Fruit fly (Drosophila melanogaster) whole organism, embryonic: Measurements from ENCODE around the gene tw.

Source experiments
- Abd-B ChIP-seq: fragments of 200-800 bp; sonication (Bioruptor generic); optimal IDR thresholded peaks from 2 replicates; lab custom pipeline; 2018; ENCODE audit warnings: missing biosample characterization, mild to moderate bottlenecking, missing genetic modification characterization, moderate library complexity
- Aef1 ChIP-seq: fragments of 200-800 bp; sonication (Bioruptor generic); IDR thresholded peaks from 3 replicates; pipeline ENCODE4 v1.3.6; 2022; ENCODE audit warnings: missing biosample characterization, missing genetic modification characterization
- B-H1 ChIP-seq: fragments of 200-800 bp; sonication (Bioruptor generic); IDR thresholded peaks from 3 replicates; pipeline ENCODE4 v1.3.6; 2022; ENCODE audit warnings: missing biosample characterization, missing genetic modification characterization
- C15 ChIP-seq: fragments of 200-800 bp; sonication (Bioruptor generic); IDR thresholded peaks from 3 replicates; pipeline ENCODE4 v1.3.6; 2022; ENCODE audit warnings: missing biosample characterization, missing genetic modification characterization
- CG10462 ChIP-seq: fragments of 200-800 bp; sonication (Bioruptor generic); optimal IDR thresholded peaks from 2 replicates; lab custom pipeline; 2016; ENCODE audit warnings: missing biosample characterization, missing genetic modification characterization
- CG11085 ChIP-seq: fragments of 200-800 bp; sonication (Bioruptor generic); IDR thresholded peaks from 2 replicates; pipeline ENCODE4 v1.3.6; 2022; ENCODE audit warnings: missing biosample characterization, missing genetic modification characterization
- CG12659 ChIP-seq: fragments of 200-800 bp; sonication (Bioruptor generic); optimal IDR thresholded peaks from 3 replicates; lab custom pipeline; 2017; ENCODE audit warnings: mild to moderate bottlenecking, missing biosample characterization, missing genetic modification reagents, missing genetic modification characterization
- CG13296 ChIP-seq: fragments of 200-800 bp; sonication (Bioruptor generic); optimal IDR thresholded peaks from 3 replicates; lab custom pipeline; 2018; ENCODE audit warnings: missing biosample characterization, mild to moderate bottlenecking, missing genetic modification characterization
- CG13424 ChIP-seq: fragments of 200-800 bp; sonication (Bioruptor generic); optimal IDR thresholded peaks from 2 replicates; lab custom pipeline; 2019; ENCODE audit warnings: missing biosample characterization, mild to moderate bottlenecking, missing genetic modification characterization, moderate library complexity
- CG13894 ChIP-seq: fragments of 200-800 bp; sonication (Bioruptor generic); optimal IDR thresholded peaks from 3 replicates; lab custom pipeline; 2018; ENCODE audit warnings: missing biosample characterization, mild to moderate bottlenecking, missing genetic modification characterization, moderate library complexity
- CG15011 ChIP-seq: fragments of 200-800 bp; sonication (Bioruptor generic); optimal IDR thresholded peaks from 3 replicates; lab custom pipeline; 2018; ENCODE audit warnings: missing biosample characterization, mild to moderate bottlenecking, missing genetic modification characterization
- CG15514 ChIP-seq: fragments of 200-800 bp; sonication (Bioruptor generic); optimal IDR thresholded peaks from 3 replicates; lab custom pipeline; 2017; ENCODE audit warnings: missing biosample characterization, missing genetic modification characterization, mild to moderate bottlenecking, moderate library complexity, missing genetic modification reagents
- CG16813 ChIP-seq: fragments of 200-800 bp; sonication (Bioruptor generic); IDR thresholded peaks from 3 replicates; pipeline ENCODE4 v1.3.6; 2022; ENCODE audit warnings: missing biosample characterization, missing genetic modification characterization; ENCODE audit not compliant: partially characterized antibody
- CG2129 ChIP-seq: fragments of 200-800 bp; sonication (Bioruptor generic); IDR thresholded peaks from 2 replicates; pipeline ENCODE4 v1.3.6; 2022; ENCODE audit warnings: missing biosample characterization, missing genetic modification characterization; ENCODE audit not compliant: partially characterized antibody
- CG2678 ChIP-seq: fragments of 200-800 bp; sonication (Bioruptor generic); optimal IDR thresholded peaks from 3 replicates; lab custom pipeline; 2019; ENCODE audit warnings: missing biosample characterization, mild to moderate bottlenecking, missing genetic modification characterization, moderate library complexity
- CG34422 ChIP-seq: fragments of 200-800 bp; sonication (Bioruptor generic); IDR thresholded peaks from 3 replicates; pipeline ENCODE4 v1.3.6; 2022; ENCODE audit warnings: missing biosample characterization, missing genetic modification characterization
- CG7271 ChIP-seq: fragments of 200-800 bp; sonication (Bioruptor generic); optimal IDR thresholded peaks from 2 replicates; lab custom pipeline; 2018; ENCODE audit warnings: missing biosample characterization, mild to moderate bottlenecking, missing genetic modification characterization, moderate library complexity
- D ChIP-seq, 2 experiments: fragments of 200-800 bp in 1 of 2; fragments of >200 bp in 1 of 2; sonication (Bioruptor generic) in 1 of 2; optimal IDR thresholded peaks; 2 replicates in 1 of 2; 3 replicates in 1 of 2; lab custom pipeline; 2017; ENCODE audit warnings: mild to moderate bottlenecking in 1 of 2, missing biosample characterization in 1 of 2, missing genetic modification characterization in 1 of 2, missing genetic modification reagents in 1 of 2
- Elba2 ChIP-seq: fragments of 200-800 bp; sonication (Bioruptor generic); optimal IDR thresholded peaks from 3 replicates; lab custom pipeline; 2016; ENCODE audit warnings: missing biosample characterization, missing genetic modification characterization
- Hr51 ChIP-seq, 2 experiments: fragments of 200-800 bp; sonication (Bioruptor generic); optimal IDR thresholded peaks; 2 replicates in 1 of 2; 3 replicates in 1 of 2; lab custom pipeline; 2016 to 2018; ENCODE audit warnings: missing biosample characterization in 2 of 2, missing genetic modification characterization in 2 of 2, mild to moderate bottlenecking in 1 of 2, moderate library complexity in 1 of 2
- Jarid2 ChIP-seq: fragments of 200-800 bp; sonication (Bioruptor generic); optimal IDR thresholded peaks from 3 replicates; lab custom pipeline; 2017; ENCODE audit warnings: mild to moderate bottlenecking, missing biosample characterization, missing genetic modification reagents, missing genetic modification characterization
- Mad ChIP-seq: fragments of 200-800 bp; sonication (Bioruptor generic); optimal IDR thresholded peaks from 2 replicates; lab custom pipeline; 2016; ENCODE audit warnings: missing biosample characterization, missing genetic modification characterization
- Mes4 ChIP-seq: fragments of 200-800 bp; sonication (Bioruptor generic); optimal IDR thresholded peaks from 2 replicates; lab custom pipeline; 2016; ENCODE audit warnings: missing biosample characterization, missing genetic modification characterization
- NFAT ChIP-seq: fragments of 200-800 bp; sonication (Bioruptor generic); IDR thresholded peaks from 2 replicates; pipeline ENCODE4 v1.3.6; 2022; ENCODE audit warnings: missing biosample characterization, missing genetic modification characterization
- Neu2 ChIP-seq: fragments of 200-800 bp; sonication (Bioruptor generic); optimal IDR thresholded peaks from 3 replicates; lab custom pipeline; 2016; ENCODE audit warnings: missing biosample characterization, missing genetic modification characterization, borderline replicate concordance
- Side ChIP-seq: fragments of 200-800 bp; sonication (Bioruptor generic); optimal IDR thresholded peaks from 2 replicates; lab custom pipeline; 2016; ENCODE audit warnings: missing biosample characterization, missing genetic modification characterization
- Six4 ChIP-seq: fragments of 200-800 bp; sonication (Bioruptor generic); optimal IDR thresholded peaks from 2 replicates; lab custom pipeline; 2016; ENCODE audit warnings: missing biosample characterization, missing genetic modification characterization
- Trl ChIP-seq, 3 experiments: fragments of >200 bp in 2 of 3; fragments of 200-800 bp in 1 of 3; sonication (Bioruptor generic) in 1 of 3; optimal IDR thresholded peaks; 2 replicates in 1 of 3; 3 replicates in 2 of 3; lab custom pipeline; 2016 to 2017; ENCODE audit warnings: missing biosample characterization in 1 of 3, missing genetic modification characterization in 1 of 3
- ato ChIP-seq: fragments of 200-800 bp; sonication (Bioruptor generic); IDR thresholded peaks from 2 replicates; pipeline ENCODE4 v1.3.6; 2022; ENCODE audit warnings: missing biosample characterization, missing genetic modification characterization; ENCODE audit not compliant: partially characterized antibody
- bsh ChIP-seq, 2 experiments: fragments of 200-800 bp; sonication (Bioruptor generic); optimal IDR thresholded peaks; 2 replicates each; lab custom pipeline; 2017 to 2018; ENCODE audit warnings: mild to moderate bottlenecking in 2 of 2, missing biosample characterization in 2 of 2, missing genetic modification characterization in 2 of 2, moderate library complexity in 1 of 2
- cas ChIP-seq: fragments of 200-800 bp; sonication (Bioruptor generic); IDR thresholded peaks from 2 replicates; pipeline ENCODE4 v1.3.6; 2022; ENCODE audit warnings: missing biosample characterization, missing genetic modification characterization
- ci ChIP-seq: fragments of 200-800 bp; sonication (Bioruptor generic); IDR thresholded peaks from 3 replicates; pipeline ENCODE4 v1.3.6; 2022; ENCODE audit warnings: missing biosample characterization, missing genetic modification characterization
- crol ChIP-seq: fragments of 200-800 bp; sonication (Bioruptor generic); IDR thresholded peaks from 2 replicates; pipeline ENCODE4 v1.3.6; 2022; ENCODE audit warnings: missing biosample characterization, missing genetic modification characterization
- dm ChIP-seq: fragments of 200-800 bp; sonication (Bioruptor generic); optimal IDR thresholded peaks from 3 replicates; lab custom pipeline; 2016; ENCODE audit warnings: missing biosample characterization, missing genetic modification characterization
- grau ChIP-seq: fragments of 200-800 bp; optimal IDR thresholded peaks from 3 replicates; lab custom pipeline; 2019; ENCODE audit warnings: missing biosample characterization, mild to moderate bottlenecking, missing genetic modification characterization, moderate library complexity
- ind ChIP-seq: fragments of 200-800 bp; sonication (Bioruptor generic); optimal IDR thresholded peaks from 3 replicates; lab custom pipeline; 2016; ENCODE audit warnings: missing biosample characterization, missing genetic modification characterization
- luna ChIP-seq: fragments of 200-800 bp; sonication (Bioruptor generic); optimal IDR thresholded peaks from 2 replicates; lab custom pipeline; 2016; ENCODE audit warnings: missing biosample characterization, missing genetic modification characterization
- nerfin-2 ChIP-seq: fragments of 200-800 bp; sonication (Bioruptor generic); IDR thresholded peaks from 2 replicates; pipeline ENCODE4 v1.3.6; 2022; ENCODE audit warnings: missing biosample characterization, missing genetic modification characterization; ENCODE audit not compliant: partially characterized antibody
- pho ChIP-seq: fragments of 200-800 bp; sonication (Bioruptor generic); optimal IDR thresholded peaks from 2 replicates; lab custom pipeline; 2016; ENCODE audit warnings: missing biosample characterization, missing genetic modification characterization
- prd ChIP-seq, 3 experiments: fragments of >200 bp in 2 of 3; fragments of 200-800 bp in 1 of 3; sonication (Bioruptor generic) in 1 of 3; optimal IDR thresholded peaks in 2 of 3; IDR thresholded peaks in 1 of 3; 2 replicates in 2 of 3; 3 replicates in 1 of 3; pipeline versions ENCODE4 v1.3.6 to Lab custom; 2017 to 2022; ENCODE audit warnings: missing biosample characterization in 1 of 3, missing genetic modification characterization in 1 of 3
- pzg ChIP-seq: fragments of 200-800 bp; sonication (Bioruptor generic); optimal IDR thresholded peaks from 3 replicates; lab custom pipeline; 2018; ENCODE audit warnings: missing biosample characterization, mild to moderate bottlenecking, missing genetic modification characterization, moderate library complexity
- ro ChIP-seq: fragments of 200-800 bp; sonication (Bioruptor generic); IDR thresholded peaks from 2 replicates; pipeline ENCODE4 v1.3.6; 2022; ENCODE audit warnings: missing biosample characterization, missing genetic modification characterization
- sqz ChIP-seq: fragments of 200-800 bp; sonication (Bioruptor generic); optimal IDR thresholded peaks from 3 replicates; lab custom pipeline; 2018; ENCODE audit warnings: missing biosample characterization, mild to moderate bottlenecking, missing genetic modification characterization
- toy ChIP-seq: fragments of 200-800 bp; sonication (Bioruptor generic); IDR thresholded peaks from 2 replicates; pipeline ENCODE4 v1.3.6; 2022; ENCODE audit warnings: missing biosample characterization, missing genetic modification characterization
- twi ChIP-seq: fragments of 200-800 bp; optimal IDR thresholded peaks from 2 replicates; lab custom pipeline; 2019; ENCODE audit warnings: missing biosample characterization, mild to moderate bottlenecking, missing genetic modification characterization, moderate library complexity
- unc-4 ChIP-seq: fragments of 200-800 bp; sonication (Bioruptor generic); IDR thresholded peaks from 2 replicates; pipeline ENCODE4 v1.3.6; 2022; ENCODE audit warnings: missing biosample characterization, missing genetic modification characterization; ENCODE audit not compliant: partially characterized antibody
- vnd ChIP-seq: fragments of 200-800 bp; sonication (Bioruptor generic); IDR thresholded peaks from 3 replicates; pipeline ENCODE4 v1.3.6; 2022; ENCODE audit warnings: missing biosample characterization, missing genetic modification characterization; ENCODE audit not compliant: partially characterized antibody
- vvl ChIP-seq: fragments of 200-800 bp; sonication (Bioruptor generic); IDR thresholded peaks from 2 replicates; pipeline ENCODE4 v1.3.6; 2022; ENCODE audit warnings: missing biosample characterization, missing genetic modification characterization

The tw gene

DNA sequence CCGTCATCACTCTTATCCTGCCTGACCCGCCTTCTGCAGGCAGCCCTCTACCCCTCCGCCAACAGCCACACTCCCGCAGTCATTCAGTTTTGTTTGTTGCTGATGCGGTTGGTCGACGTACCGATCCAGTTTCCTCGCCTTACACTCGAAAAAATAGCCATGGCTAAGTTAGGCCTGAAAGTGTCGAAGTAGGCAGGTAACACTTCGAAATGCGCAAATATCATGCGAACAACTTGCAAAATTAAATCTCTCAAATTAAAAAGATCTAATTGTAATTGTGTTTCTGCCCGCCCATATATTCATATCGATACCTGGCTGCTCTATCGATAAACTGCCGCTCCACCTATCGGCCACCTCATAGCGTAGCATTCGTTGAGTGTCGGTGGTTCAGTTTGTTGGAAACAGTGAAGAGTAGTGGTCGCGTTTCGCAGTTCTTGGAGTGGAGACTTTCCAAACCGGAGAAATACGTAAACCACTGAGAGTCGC lies 14.9 kb upstream of the tw start, which contains the start of gene fz3 (continued):
- TF ChIP-seq cas (GFP tag; lab: Robert Waterston, UW), result no peak
- peak in 1 of 2 experiments; percentile 53 for TF ChIP-seq bsh (GFP tag; optimal IDR thresholded peaks at IDR 0.05; lab: Kevin White, UChicago)
- TF ChIP-seq Abd-B, result peak; percentile 0
- TF ChIP-seq prd (optimal IDR thresholded peaks at IDR 0.05; lab: Kevin White, UChicago), result no peak
- no peak for TF ChIP-seq prd (GFP tag; IDR thresholded peaks at IDR 0.05; lab: Robert Waterston, UW)
- no peak for TF ChIP-seq ind (GFP tag; lab: Kevin White, UChicago)
- peak; percentile 29 for TF ChIP-seq CG13894 (tag; lab: Kevin White, UChicago)
- no peak for TF ChIP-seq CG11085
- peak; percentile 80 for TF ChIP-seq ato (GFP tag; lab: Robert Waterston, UW)
- peak; percentile 53 for TF ChIP-seq CG12659 (GFP tag; lab: Kevin White, UChicago)
- 0 out of 3 replicates have a peak, but pooled peaks have one; percentile 34 for TF ChIP-seq CG34422 (GFP tag; lab: Robert Waterston, UW)
- TF ChIP-seq vvl (GFP tag; lab: Robert Waterston, UW), result peak; percentile 40
- TF ChIP-seq CG13296 (GFP tag; lab: Kevin White, UChicago), result peak; percentile 9
- peak; percentile 22 for TF ChIP-seq CG13424 (tag; lab: Kevin White, UChicago)
- TF ChIP-seq vnd (GFP tag; lab: Robert Waterston, UW), result peak; percentile 81
- TF ChIP-seq Trl (optimal IDR thresholded peaks at IDR 0.05; lab: Kevin White, UChicago), result no peak
- TF ChIP-seq Trl (GFP tag; optimal IDR thresholded peaks at IDR 0.05; lab: Kevin White, UChicago), result no peak
- no peak for TF ChIP-seq C15 (GFP tag; lab: Robert Waterston, UW)
- peak; percentile 20; the same call in 1 of the 2 replicates for TF ChIP-seq NFAT (GFP tag; lab: Robert Waterston, UW)
- TF ChIP-seq CG2129, result peak; percentile 55
- TF ChIP-seq luna (GFP tag; lab: Kevin White, UChicago), result no peak
- TF ChIP-seq CG7271, result no peak
- TF ChIP-seq twi (tag; lab: Kevin White, UChicago), result no peak
- TF ChIP-seq B-H1 (GFP tag; lab: Robert Waterston, UW), result no peak; the same call in 2 of the 3 replicates
- peak; percentile 62 for TF ChIP-seq pzg (GFP tag; lab: Kevin White, UChicago)
- no peak for TF ChIP-seq Side (GFP tag; lab: Kevin White, UChicago)
- TF ChIP-seq Hr51 (GFP tag; optimal IDR thresholded peaks at IDR 0.05; lab: Kevin White, UChicago), result no peak
- TF ChIP-seq ci (GFP tag; lab: Robert Waterston, UW), result peak; percentile 68; the same call in 1 of the 3 replicates
- TF ChIP-seq dm (GFP tag; lab: Kevin White, UChicago), result peak; percentile 7
- TF ChIP-seq Elba2 (GFP tag; lab: Kevin White, UChicago), result no peak
- TF ChIP-seq sqz (GFP tag; lab: Kevin White, UChicago), result peak; percentile 21
- TF ChIP-seq toy (GFP tag; lab: Robert Waterston, UW), result no peak
- no peak for TF ChIP-seq pho (GFP tag; lab: Kevin White, UChicago)
- no peak for TF ChIP-seq Aef1 (GFP tag; lab: Robert Waterston, UW)
- peak; percentile 88 for TF ChIP-seq unc-4 (GFP tag; lab: Robert Waterston, UW)
- TF ChIP-seq nerfin-2 (GFP tag; lab: Robert Waterston, UW), result peak; percentile 73
- no peak for TF ChIP-seq Neu2
- peak; percentile 22 for TF ChIP-seq grau (tag; lab: Kevin White, UChicago)
- TF ChIP-seq CG2678 (tag; lab: Kevin White, UChicago), result peak; percentile 13
- no peak for TF ChIP-seq Mad (GFP tag; lab: Kevin White, UChicago)
- TF ChIP-seq Mes4 (GFP tag; lab: Kevin White, UChicago), result no peak
- no peak for TF ChIP-seq D (optimal IDR thresholded peaks at IDR 0.05; lab: Kevin White, UChicago)
- TF ChIP-seq D (GFP tag; optimal IDR thresholded peaks at IDR 0.05; lab: Kevin White, UChicago), result no peak
- TF ChIP-seq CG15514 (GFP tag; lab: Kevin White, UChicago), result peak; percentile 71
- TF ChIP-seq Six4 (GFP tag; lab: Kevin White, UChicago), result no peak
- no peak for TF ChIP-seq CG15011 (GFP tag; lab: Kevin White, UChicago)
- peak; percentile 85 for TF ChIP-seq CG16813 (GFP tag; lab: Robert Waterston, UW)
- no peak for TF ChIP-seq ro
- peak; percentile 91 for TF ChIP-seq Jarid2 (GFP tag; lab: Kevin White, UChicago)
- peak; percentile 79 for TF ChIP-seq crol (GFP tag; lab: Robert Waterston, UW)
- no peak for TF ChIP-seq CG10462
